Fruit fly (Drosophila melanogaster) whole organism, embryonic: ENCODE data around the gene CG43897.
A peak's percentile ranks its signal among the peaks of the same experiment; 100 is the strongest.

Experiments
- ATbp ChIP-seq: fragments of 200-800 bp; sonication (Bioruptor generic); optimal IDR thresholded peaks from 2 replicates; lab custom pipeline; 2017; ENCODE audit warnings: missing biosample characterization, mild to moderate bottlenecking, missing genetic modification characterization, missing genetic modification reagents
- Antp ChIP-seq: fragments of 200-800 bp; sonication (Bioruptor generic); optimal IDR thresholded peaks from 3 replicates; lab custom pipeline; 2016; ENCODE audit warnings: missing biosample characterization, missing genetic modification characterization
- CG11560 ChIP-seq: fragments of 200-800 bp; sonication (Bioruptor generic); IDR thresholded peaks from 3 replicates; pipeline ENCODE4 v1.3.6; 2022; ENCODE audit warnings: missing biosample characterization, missing genetic modification characterization
- CG12104 ChIP-seq: fragments of 200-800 bp; sonication (Bioruptor generic); optimal IDR thresholded peaks from 3 replicates; lab custom pipeline; 2016; ENCODE audit warnings: missing biosample characterization, missing genetic modification characterization
- CG13296 ChIP-seq: fragments of 200-800 bp; sonication (Bioruptor generic); optimal IDR thresholded peaks from 3 replicates; lab custom pipeline; 2018; ENCODE audit warnings: missing biosample characterization, mild to moderate bottlenecking, missing genetic modification characterization
- CG14441 ChIP-seq: fragments of 200-800 bp; sonication (Bioruptor generic); IDR thresholded peaks from 2 replicates; pipeline ENCODE4 v1.3.6; 2022; ENCODE audit warnings: missing biosample characterization, missing genetic modification characterization
- CG14710 ChIP-seq: fragments of 200-800 bp; sonication (Bioruptor generic); optimal IDR thresholded peaks from 3 replicates; lab custom pipeline; 2019; ENCODE audit warnings: missing biosample characterization, mild to moderate bottlenecking, missing genetic modification characterization, moderate library complexity
- CG15073 ChIP-seq: fragments of 200-800 bp; sonication (Bioruptor generic); optimal IDR thresholded peaks from 2 replicates; lab custom pipeline; 2016; ENCODE audit warnings: missing biosample characterization, missing genetic modification characterization
- CG2120 ChIP-seq: fragments of 200-800 bp; sonication (Bioruptor generic); optimal IDR thresholded peaks from 3 replicates; lab custom pipeline; 2016; ENCODE audit warnings: missing biosample characterization, missing genetic modification characterization
- CG2129 ChIP-seq: fragments of 200-800 bp; sonication (Bioruptor generic); IDR thresholded peaks from 2 replicates; pipeline ENCODE4 v1.3.6; 2022; ENCODE audit warnings: missing biosample characterization, missing genetic modification characterization; ENCODE audit not compliant: partially characterized antibody
- CG2712 ChIP-seq: fragments of 200-800 bp; optimal IDR thresholded peaks from 3 replicates; lab custom pipeline; 2019; ENCODE audit warnings: missing biosample characterization, mild to moderate bottlenecking, missing genetic modification characterization, moderate library complexity
- CG32532 ChIP-seq: fragments of 200-800 bp; sonication (Bioruptor generic); IDR thresholded peaks from 2 replicates; pipeline ENCODE4 v1.3.6; 2022; ENCODE audit warnings: missing biosample characterization, missing genetic modification characterization
- CG3847 ChIP-seq: fragments of 200-800 bp; sonication (Bioruptor generic); IDR thresholded peaks from 2 replicates; pipeline ENCODE4 v1.3.6; 2022; ENCODE audit warnings: missing biosample characterization, missing genetic modification characterization
- CG4730 ChIP-seq: fragments of 200-800 bp; sonication (Bioruptor generic); IDR thresholded peaks from 2 replicates; pipeline ENCODE4 v1.3.6; 2022; ENCODE audit warnings: missing biosample characterization, missing genetic modification characterization
- CG8281 ChIP-seq: fragments of 200-800 bp; sonication (Bioruptor generic); optimal IDR thresholded peaks from 2 replicates; lab custom pipeline; 2018; ENCODE audit warnings: missing biosample characterization, mild to moderate bottlenecking, missing genetic modification characterization, moderate library complexity
- CG9215 ChIP-seq: fragments of 200-800 bp; sonication (Bioruptor generic); IDR thresholded peaks from 2 replicates; pipeline ENCODE4 v1.3.6; 2022; ENCODE audit warnings: missing biosample characterization, missing genetic modification characterization
- CoRest ChIP-seq: fragments of 200-800 bp; sonication (Bioruptor generic); optimal IDR thresholded peaks from 3 replicates; lab custom pipeline; 2018; ENCODE audit warnings: missing biosample characterization, mild to moderate bottlenecking, missing genetic modification characterization, moderate library complexity
- Dbx ChIP-seq: fragments of 200-800 bp; sonication (Bioruptor generic); IDR thresholded peaks from 3 replicates; pipeline ENCODE4 v1.3.6; 2022; ENCODE audit warnings: missing biosample characterization, missing genetic modification characterization
- Ets65A ChIP-seq: fragments of 200-800 bp; sonication (Bioruptor generic); peaks from one replicate; lab custom pipeline; 2016; ENCODE audit warnings: missing biosample characterization, missing genetic modification characterization
- Gug ChIP-seq: fragments of 200-800 bp; sonication (Bioruptor generic); IDR thresholded peaks from 4 replicates; pipeline ENCODE4 v1.3.6; 2022; ENCODE audit warnings: missing biosample characterization, missing genetic modification characterization
- H15 ChIP-seq: fragments of 200-800 bp; sonication (Bioruptor generic); IDR thresholded peaks from 3 replicates; pipeline ENCODE4 v1.3.6; 2022; ENCODE audit warnings: missing biosample characterization, missing genetic modification characterization
- Lhr ChIP-seq: fragments of 200-800 bp; sonication (Bioruptor generic); optimal IDR thresholded peaks from 3 replicates; lab custom pipeline; 2017; ENCODE audit warnings: mild to moderate bottlenecking, missing biosample characterization, missing genetic modification reagents, missing genetic modification characterization
- MBD-R2 ChIP-seq: fragments of 200-800 bp; sonication (Bioruptor generic); IDR thresholded peaks from 2 replicates; pipeline ENCODE4 v1.3.6; 2022; ENCODE audit warnings: missing biosample characterization, missing genetic modification characterization
- Mes4 ChIP-seq: fragments of 200-800 bp; sonication (Bioruptor generic); optimal IDR thresholded peaks from 2 replicates; lab custom pipeline; 2016; ENCODE audit warnings: missing biosample characterization, missing genetic modification characterization
- Nf-YB ChIP-seq: fragments of 200-800 bp; sonication (Bioruptor generic); optimal IDR thresholded peaks from 3 replicates; lab custom pipeline; 2019; ENCODE audit warnings: missing biosample characterization, mild to moderate bottlenecking, missing genetic modification characterization, moderate library complexity
- Oaz ChIP-seq: fragments of 200-800 bp; sonication (Bioruptor generic); IDR thresholded peaks from 2 replicates; pipeline ENCODE4 v1.3.6; 2022; ENCODE audit warnings: missing biosample characterization, missing genetic modification characterization
- Ssrp ChIP-seq: fragments of 200-800 bp; sonication (Bioruptor generic); optimal IDR thresholded peaks from 2 replicates; lab custom pipeline; 2018; ENCODE audit warnings: missing biosample characterization, mild to moderate bottlenecking, missing genetic modification characterization, moderate library complexity
- YL-1 ChIP-seq: fragments of 200-800 bp; sonication (Bioruptor generic); optimal IDR thresholded peaks from 3 replicates; lab custom pipeline; 2017; ENCODE audit warnings: missing biosample characterization, mild to moderate bottlenecking, missing genetic modification characterization
- amos ChIP-seq: fragments of 200-800 bp; sonication (Bioruptor generic); IDR thresholded peaks from 2 replicates; pipeline ENCODE4 v1.3.6; 2022; ENCODE audit warnings: missing biosample characterization, missing genetic modification characterization; ENCODE audit not compliant: partially characterized antibody
- bigmax ChIP-seq: fragments of 200-800 bp; sonication (Bioruptor generic); optimal IDR thresholded peaks from 2 replicates; lab custom pipeline; 2018; ENCODE audit warnings: missing biosample characterization, mild to moderate bottlenecking, missing genetic modification characterization
- chm ChIP-seq: fragments of 200-800 bp; sonication (Bioruptor generic); IDR thresholded peaks from 2 replicates; pipeline ENCODE4 v1.3.6; 2022; ENCODE audit warnings: missing biosample characterization, missing genetic modification characterization
- chn ChIP-seq: fragments of 200-800 bp; sonication (Bioruptor generic); optimal IDR thresholded peaks from 2 replicates; lab custom pipeline; 2016; ENCODE audit warnings: missing biosample characterization, missing genetic modification characterization
- croc ChIP-seq: fragments of 200-800 bp; sonication (Bioruptor generic); conservative IDR thresholded peaks from 3 replicates; pipeline ENCODE4 v1.3.6; 2022; ENCODE audit warnings: missing biosample characterization, missing genetic modification characterization
- da ChIP-seq: fragments of 200-800 bp; sonication (Bioruptor generic); optimal IDR thresholded peaks from 2 replicates; lab custom pipeline; 2016; ENCODE audit warnings: missing biosample characterization, missing genetic modification characterization
- fd3F ChIP-seq: fragments of 200-800 bp; sonication (Bioruptor generic); optimal IDR thresholded peaks from 2 replicates; lab custom pipeline; 2018; ENCODE audit warnings: missing biosample characterization, mild to moderate bottlenecking, missing genetic modification characterization, moderate library complexity
- her ChIP-seq: fragments of 200-800 bp; sonication (Bioruptor generic); optimal IDR thresholded peaks from 2 replicates; lab custom pipeline; 2016; ENCODE audit warnings: missing biosample characterization, missing genetic modification characterization
- hth ChIP-seq: fragments of >200 bp; optimal IDR thresholded peaks from 2 replicates; lab custom pipeline; 2017; ENCODE audit warnings: inconsistent platforms
- jigr1 ChIP-seq: fragments of 200-800 bp; sonication (Bioruptor generic); IDR thresholded peaks from 3 replicates; pipeline ENCODE4 v1.3.6; 2022; ENCODE audit warnings: missing biosample characterization, missing genetic modification characterization
- jumu ChIP-seq: fragments of 200-800 bp; sonication (Bioruptor generic); optimal IDR thresholded peaks from 3 replicates; lab custom pipeline; 2016; ENCODE audit warnings: missing biosample characterization, missing genetic modification characterization
- nom ChIP-seq: fragments of 200-800 bp; sonication (Bioruptor generic); optimal IDR thresholded peaks from 2 replicates; lab custom pipeline; 2017; ENCODE audit warnings: missing biosample characterization, missing genetic modification characterization, mild to moderate bottlenecking, moderate library complexity, missing genetic modification reagents
- onecut ChIP-seq: fragments of 200-800 bp; sonication (Bioruptor generic); IDR thresholded peaks from 2 replicates; pipeline ENCODE4 v1.3.6; 2022; ENCODE audit warnings: missing biosample characterization, missing genetic modification characterization
- p53 ChIP-seq: fragments of 200-800 bp; sonication (Bioruptor generic); optimal IDR thresholded peaks from 2 replicates; lab custom pipeline; 2016; ENCODE audit warnings: missing biosample characterization, missing genetic modification characterization
- pho ChIP-seq: fragments of 200-800 bp; sonication (Bioruptor generic); optimal IDR thresholded peaks from 2 replicates; lab custom pipeline; 2016; ENCODE audit warnings: missing biosample characterization, missing genetic modification characterization
- sens ChIP-seq: fragments of 200-800 bp; sonication (Bioruptor generic); peaks from one replicate; lab custom pipeline; 2016; ENCODE audit warnings: missing biosample characterization, missing genetic modification characterization
- slbo ChIP-seq: fragments of 200-800 bp; sonication (Bioruptor generic); IDR thresholded peaks from 2 replicates; pipeline ENCODE4 v1.3.6; 2022; ENCODE audit warnings: missing biosample characterization, missing genetic modification characterization
- sqz ChIP-seq: fragments of 200-800 bp; sonication (Bioruptor generic); optimal IDR thresholded peaks from 3 replicates; lab custom pipeline; 2018; ENCODE audit warnings: missing biosample characterization, mild to moderate bottlenecking, missing genetic modification characterization
- tin ChIP-seq: fragments of 200-800 bp; sonication (Bioruptor generic); optimal IDR thresholded peaks from 3 replicates; lab custom pipeline; 2016; ENCODE audit warnings: missing biosample characterization, missing genetic modification characterization
- tna ChIP-seq: fragments of 200-800 bp; sonication (Bioruptor generic); IDR thresholded peaks from 2 replicates; pipeline ENCODE4 v1.3.6; 2022; ENCODE audit warnings: missing biosample characterization, missing genetic modification characterization; ENCODE audit not compliant: partially characterized antibody
- toy ChIP-seq: fragments of 200-800 bp; sonication (Bioruptor generic); IDR thresholded peaks from 2 replicates; pipeline ENCODE4 v1.3.6; 2022; ENCODE audit warnings: missing biosample characterization, missing genetic modification characterization

The CG43897 gene

dm6 chr3L:9863656-9864055 is 50.0 kb downstream of the CG43897 start:
- TF ChIP-seq fd3F (GFP tag; lab: Kevin White, UChicago) = no peak
- peak; percentile 76 for TF ChIP-seq nom (GFP tag; lab: Kevin White, UChicago)
- TF ChIP-seq Oaz (GFP tag; lab: Robert Waterston, UW) = no peak
- TF ChIP-seq chn (GFP tag; lab: Kevin White, UChicago) = no peak
- TF ChIP-seq amos = no peak
- TF ChIP-seq, all 482 proteins: peak for 1

- TF ChIP-seq bigmax (GFP tag; lab: Kevin White, UChicago) (no peak), p53 (no peak), H15 (GFP tag; lab: Robert Waterston, UW) (no peak), YL-1 (GFP tag; lab: Kevin White, UChicago) (peak; percentile 37), CG2120 (peak; percentile 32), CG9215 (GFP tag; lab: Robert Waterston, UW) (no peak), CG11560 (tag; lab: Robert Waterston, UW) (no peak; the same call in 2 of the 3 replicates), pho (no peak), CoRest (peak; percentile 62), CG12104 (GFP tag; lab: Kevin White, UChicago) (no peak), ATbp (GFP tag; lab: Kevin White, UChicago) (no peak), sens (GFP tag; lab: Kevin White, UChicago) (peak; percentile 77), Dbx (GFP tag; lab: Robert Waterston, UW) (no peak), CG13296 (GFP tag; lab: Kevin White, UChicago) (no peak), jigr1 (GFP tag; lab: Robert Waterston, UW) (no peak), CG32532 (no peak), slbo (GFP tag; lab: Robert Waterston, UW) (peak; percentile 52; the same call in 1 of the 2 replicates), Lhr (GFP tag; lab: Kevin White, UChicago) (peak; percentile 71), her (GFP tag; lab: Kevin White, UChicago) (no peak), da (no peak), Mes4 (GFP tag; lab: Kevin White, UChicago) (no peak), Antp (GFP tag; lab: Kevin White, UChicago) (peak; percentile 38), Gug (0 out of 4 replicates have a peak, but pooled peaks have one; percentile 8), CG4730 (GFP tag; lab: Robert Waterston, UW) (no peak), Nf-YB (GFP tag; lab: Kevin White, UChicago) (no peak), hth (lab: Kevin White, UChicago) (no peak), CG8281 (tag; lab: Kevin White, UChicago) (no peak), CG14710 (tag; lab: Kevin White, UChicago) (peak; percentile 90), onecut (GFP tag; lab: Robert Waterston, UW) (peak; percentile 92), Ssrp (tag; lab: Kevin White, UChicago) (no peak), toy (GFP tag; lab: Robert Waterston, UW) (no peak), sqz (peak; percentile 84), MBD-R2 (GFP tag; lab: Robert Waterston, UW) (peak; percentile 53), CG2712 (tag; lab: Kevin White, UChicago) (peak; percentile 61), tin (GFP tag; lab: Kevin White, UChicago) (peak; percentile 29), jumu (GFP tag; lab: Kevin White, UChicago) (no peak), chm (no peak), croc (GFP tag; lab: Robert Waterston, UW) (no peak), tna (GFP tag; lab: Robert Waterston, UW) (0 out of 2 replicates have a peak, but pooled peaks have one; percentile 30), CG15073 (no peak), CG14441 (GFP tag; lab: Robert Waterston, UW) (0 out of 2 replicates have a peak, but pooled peaks have one; percentile 9), Ets65A (peak; percentile 94), CG3847 (GFP tag; lab: Robert Waterston, UW) (no peak), CG2129 (GFP tag; lab: Robert Waterston, UW) (peak; percentile 52; the same call in 1 of the 2 replicates)
These were observed 50.8 kb downstream of the CG43897 start, which contains the start of the genes iPLA2-VIA and Ciz1 for dm6 chr3L:9864275-9865052. iPLA2-VIA (minus strand) TSS chr3L:9864349. Ciz1 (plus strand) TSS chr3L:9864639.
